Worm (Caenorhabditis elegans): ENCODE data around the gene F55G11.7.

The F55G11.7 gene

ce11 chrIV:12962564-12962963, 2.3 kb downstream of the F55G11.7 start, which contains the start of gene F55G11.8:
TSS of gene F55G11.8 (plus strand) at chrIV:12962808.
- TF ChIP-seq bed-3 (GFP tag; optimal IDR thresholded peaks at IDR 0.05): no peak
- TF ChIP-seq mep-1 (tag; optimal IDR thresholded peaks at IDR 0.05): no peak
- TF ChIP-seq sem-2 (GFP tag; optimal IDR thresholded peaks at IDR 0.05): no peak
- no peak for TF ChIP-seq nhr-28 (tag; optimal IDR thresholded peaks at IDR 0.05)
- TF ChIP-seq unc-62 (GFP tag; optimal IDR thresholded peaks at IDR 0.05): no peak

DNA sequence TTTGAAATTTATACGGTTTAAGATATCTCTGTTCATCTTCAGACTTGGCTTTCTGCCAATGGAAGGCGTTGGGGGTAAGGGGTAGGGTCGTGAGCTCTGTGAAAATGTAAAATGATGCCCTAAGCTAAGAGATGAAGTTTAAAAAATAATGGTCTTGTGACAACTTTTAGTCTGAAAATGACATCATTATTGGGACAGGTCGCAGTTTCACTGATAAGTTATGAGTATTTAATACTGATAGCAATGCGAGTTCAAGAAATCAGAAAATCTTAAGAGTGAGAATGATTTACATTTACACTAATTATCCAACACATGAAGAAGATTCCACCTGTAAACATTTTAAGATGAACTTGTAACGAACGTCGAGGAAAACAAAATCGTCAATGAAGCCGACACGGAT, 4.4 kb downstream of the F55G11.7 start:
- TF ChIP-seq snpc-4 (tag; optimal IDR thresholded peaks at IDR 0.05) (no peak), nhr-2 (tag; optimal IDR thresholded peaks at IDR 0.05) (no peak)

DNA sequence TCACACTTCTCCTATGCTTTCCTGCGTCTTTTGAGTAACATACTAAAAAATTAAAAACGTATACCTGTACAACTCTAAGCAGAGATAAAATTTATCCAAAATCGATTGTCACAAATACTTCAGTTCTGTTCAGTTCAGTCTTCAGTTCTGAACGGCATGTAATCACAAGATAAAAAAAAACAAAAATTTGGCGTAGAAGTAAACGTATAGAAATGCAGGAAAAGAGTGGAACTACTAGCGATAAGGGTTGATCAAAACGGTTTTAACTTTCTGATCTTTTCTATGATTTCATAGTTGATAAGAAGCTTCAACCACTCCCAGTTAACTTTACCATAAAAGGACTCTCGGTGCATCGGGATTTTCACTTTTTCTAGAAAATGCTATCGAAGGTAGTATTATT, 4.8 kb downstream of the F55G11.7 start, which contains the start of gene dod-22:
TSS of gene dod-22 (plus strand) at position 301 of the 400 bp plus-strand sequence.
- no peak for TF ChIP-seq unc-39 (tag; optimal IDR thresholded peaks at IDR 0.05)
- no peak for TF ChIP-seq mab-5 (tag; optimal IDR thresholded peaks at IDR 0.05)
- TF ChIP-seq blmp-1 (tag; optimal IDR thresholded peaks at IDR 0.05): no peak
- no peak for TF ChIP-seq lin-13 (tag; optimal IDR thresholded peaks at IDR 0.05)
- TF ChIP-seq sptf-1 (tag; optimal IDR thresholded peaks at IDR 0.05): no peak

DNA sequence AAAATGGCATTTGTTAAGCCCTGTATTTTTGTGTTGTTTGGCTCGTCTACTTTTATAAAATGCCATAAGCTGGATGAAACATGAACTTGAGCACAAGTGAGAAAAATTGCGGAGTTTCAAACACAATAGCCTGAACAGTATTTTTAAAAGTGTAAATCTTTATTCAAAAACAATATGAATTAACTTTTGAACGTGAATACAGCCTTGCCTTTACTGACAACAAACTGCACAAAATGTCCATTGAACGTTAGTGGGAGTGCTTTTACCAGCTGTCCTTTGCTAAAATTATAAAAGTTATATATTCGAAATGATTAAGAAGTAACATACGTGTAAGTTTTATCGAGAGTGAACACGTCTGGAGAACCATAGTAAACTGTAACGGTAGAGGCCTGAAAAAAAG, 7.1 kb downstream of the F55G11.7 start:
- TF ChIP-seq unc-120 (tag; optimal IDR thresholded peaks at IDR 0.05; ENCODE audit: poor library complexity, severe bottlenecking) (no peak), ham-2 (GFP tag; optimal IDR thresholded peaks at IDR 0.05) (no peak), ceh-83 (GFP tag; optimal IDR thresholded peaks at IDR 0.05) (no peak), cnd-1 (tag; optimal IDR thresholded peaks at IDR 0.05) (no peak), flh-1 (GFP tag; optimal IDR thresholded peaks at IDR 0.05) (no peak), nhr-12 (tag; optimal IDR thresholded peaks at IDR 0.05) (no peak), snpc-4 (tag; optimal IDR thresholded peaks at IDR 0.05) (no peak), nhr-28 (tag; optimal IDR thresholded peaks at IDR 0.05) (no peak)

ce11 chrIV:12969141-12969540, 8.9 kb downstream of the F55G11.7 start, which contains the start of gene F55G11.2:
TSS of gene F55G11.2 (minus strand) at chrIV:12969289.
- TF ChIP-seq nhr-76 (tag; optimal IDR thresholded peaks at IDR 0.05) (no peak), ces-1 (GFP tag; optimal IDR thresholded peaks at IDR 0.05) (no peak), ceh-43 (GFP tag; optimal IDR thresholded peaks at IDR 0.05) (no peak), elt-3 (tag; optimal IDR thresholded peaks at IDR 0.05) (no peak), unc-120 (tag; optimal IDR thresholded peaks at IDR 0.05; ENCODE audit: poor library complexity, severe bottlenecking) (no peak), ham-2 (GFP tag; optimal IDR thresholded peaks at IDR 0.05) (no peak), hlh-1 (tag; optimal IDR thresholded peaks at IDR 0.05) (no peak), unc-62 (GFP tag; optimal IDR thresholded peaks at IDR 0.05) (no peak), M03D4.4 (tag; optimal IDR thresholded peaks at IDR 0.05) (no peak), lin-32 (GFP tag; optimal IDR thresholded peaks at IDR 0.05) (no peak), cnd-1 (tag; optimal IDR thresholded peaks at IDR 0.05) (no peak), zip-8 (tag; optimal IDR thresholded peaks at IDR 0.05) (no peak), blmp-1 (tag; optimal IDR thresholded peaks at IDR 0.05) (no peak), pha-4 (tag; optimal IDR thresholded peaks at IDR 0.05) (no peak)

- TF ChIP-seq unc-62 (GFP tag; optimal IDR thresholded peaks at IDR 0.05) (no peak), tbx-8 (GFP tag; optimal IDR thresholded peaks at IDR 0.05) (no peak), sem-2 (GFP tag; optimal IDR thresholded peaks at IDR 0.05) (no peak), snpc-4 (tag; optimal IDR thresholded peaks at IDR 0.05) (no peak), ces-1 (GFP tag; optimal IDR thresholded peaks at IDR 0.05) (no peak), ham-2 (GFP tag; optimal IDR thresholded peaks at IDR 0.05) (no peak), ceh-43 (GFP tag; optimal IDR thresholded peaks at IDR 0.05) (no peak), nhr-237 (tag; optimal IDR thresholded peaks at IDR 0.05) (no peak), bed-3 (GFP tag; optimal IDR thresholded peaks at IDR 0.05) (no peak), hlh-1 (tag; optimal IDR thresholded peaks at IDR 0.05) (no peak), sptf-1 (tag; optimal IDR thresholded peaks at IDR 0.05) (no peak), mep-1 (tag; optimal IDR thresholded peaks at IDR 0.05) (no peak), zip-8 (tag; optimal IDR thresholded peaks at IDR 0.05) (no peak), unc-120 (tag; optimal IDR thresholded peaks at IDR 0.05; ENCODE audit: poor library complexity, severe bottlenecking) (no peak)
Observed at ce11 chrIV:12971994-12972520, 11.8 kb downstream of the F55G11.7 start.

Measured in whole organism, mixed stage, embryonic.